Worm (Caenorhabditis elegans) whole organism, L1 larva: ENCODE data around the gene gmap-2.

Experiments
- dsc-1 ChIP-seq: sonication (generic microtip); optimal IDR thresholded peaks from 2 replicates; lab custom pipeline; 2016; ENCODE audit warnings: mild to moderate bottlenecking, missing genetic modification characterization, missing compliant biosample characterization
- nhr-90 ChIP-seq: sonication (generic microtip); optimal IDR thresholded peaks from 2 replicates; lab custom pipeline; 2016; ENCODE audit warnings: mild to moderate bottlenecking, missing genetic modification characterization, missing compliant biosample characterization; ENCODE audit not compliant: poor library complexity

- TF ChIP-seq dsc-1 (no peak), nhr-90 (tag; lab: Kevin White, UChicago) (no peak)
These were observed 44.1 kb upstream of the gmap-2 start, which contains the start of gene mff-1 for ce11 chrX:12987119-12987518.
